Fruit fly (Drosophila melanogaster): ENCODE data around the gene Bruce.

DNA sequence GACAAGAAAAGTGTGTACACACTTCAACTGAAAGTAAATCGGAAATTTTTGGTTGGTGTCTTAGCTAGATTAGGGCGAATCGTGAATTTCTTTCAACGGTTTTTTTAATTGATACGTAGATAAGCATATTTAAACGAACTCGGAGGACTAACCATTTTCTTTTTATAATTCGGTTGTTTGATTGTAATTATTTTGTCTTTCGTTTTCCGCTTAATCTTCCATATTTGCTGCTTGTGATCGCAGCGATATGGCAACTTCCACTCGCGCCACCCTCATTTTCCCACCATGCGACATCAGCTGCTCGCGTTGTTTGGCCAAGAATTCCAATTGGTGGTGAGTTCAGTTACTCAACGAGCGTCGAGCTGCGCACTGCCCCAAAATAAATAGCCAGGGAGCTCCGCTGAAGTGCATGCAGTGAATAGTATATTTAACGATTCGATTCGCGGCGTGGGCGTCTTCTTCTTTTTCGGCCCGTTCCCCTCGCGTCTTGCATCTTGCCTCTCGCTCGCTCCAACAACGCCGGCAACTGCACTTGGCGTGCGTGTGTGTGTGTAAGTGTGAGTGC is 67.1 kb downstream of the Bruce start, which contains the start of gene Nuak:
- TF ChIP-seq CG15336 (GFP tag; IDR thresholded peaks at IDR 0.05) (no peak), Ets21C (GFP tag; optimal IDR thresholded peaks at IDR 0.05) (peak; percentile 89), CG3032 (tag; optimal IDR thresholded peaks at IDR 0.05) (peak; percentile 88), CG8119 (GFP tag; IDR thresholded peaks at IDR 0.05) (no peak), Sox15 (GFP tag; optimal IDR thresholded peaks at IDR 0.05) (peak; percentile 90), fd85E (GFP tag; optimal IDR thresholded peaks at IDR 0.05) (peak; percentile 13), acj6 (GFP tag; optimal IDR thresholded peaks at IDR 0.05) (peak; percentile 84)

All from whole organism, prepupa.